Fruit fly (Drosophila melanogaster): ENCODE results near the gene Corp.

The Corp gene

dm6 chrX:8243251-8243650, 28.0 kb downstream of the Corp start (continued):
- TF ChIP-seq bbx (GFP tag; IDR thresholded peaks at IDR 0.05; ENCODE audit: partially characterized antibody) = peak; percentile 36; the same call in 1 of the 2 replicates
- TF ChIP-seq knrl (GFP tag; IDR thresholded peaks at IDR 0.05; ENCODE audit: partially characterized antibody) = no peak
- no peak for TF ChIP-seq Drgx (GFP tag; IDR thresholded peaks at IDR 0.05)
- TF ChIP-seq Elba2 (GFP tag; optimal IDR thresholded peaks at IDR 0.05) = peak; percentile 69
- 0 out of 4 replicates have a peak, but pooled peaks have one; percentile 47 for TF ChIP-seq chinmo (GFP tag; IDR thresholded peaks at IDR 0.05; ENCODE audit: partially characterized antibody)
- peak; percentile 53 for TF ChIP-seq Adf1 (GFP tag; IDR thresholded peaks at IDR 0.05)
- peak; percentile 21 for TF ChIP-seq CG18599 (GFP tag; optimal IDR thresholded peaks at IDR 0.05)
- TF ChIP-seq YL-1 (GFP tag; optimal IDR thresholded peaks at IDR 0.05) = no peak
- peak; percentile 42 for TF ChIP-seq Ets65A (GFP tag)
- peak; percentile 65 for TF ChIP-seq Med (GFP tag)
- peak; percentile 63 for TF ChIP-seq CG13287 (GFP tag; IDR thresholded peaks at IDR 0.05; ENCODE audit: partially characterized antibody)
- TF ChIP-seq Bgb (GFP tag; IDR thresholded peaks at IDR 0.05; ENCODE audit: partially characterized antibody) = peak; percentile 20; the same call in 1 of the 2 replicates
- no peak for TF ChIP-seq CG9215 (GFP tag; IDR thresholded peaks at IDR 0.05)
- TF ChIP-seq crp (GFP tag; optimal IDR thresholded peaks at IDR 0.05) = peak in 1 of 2 experiments; percentile 29
- no peak for TF ChIP-seq gce (GFP tag; IDR thresholded peaks at IDR 0.05)
- peak; percentile 29 for TF ChIP-seq CG2116 (GFP tag; optimal IDR thresholded peaks at IDR 0.05)
- TF ChIP-seq inv (GFP tag; IDR thresholded peaks at IDR 0.05; ENCODE audit: partially characterized antibody) = 0 out of 2 replicates have a peak, but pooled peaks have one; percentile 14
- TF ChIP-seq CG5180 (GFP tag; optimal IDR thresholded peaks at IDR 0.05) = peak; percentile 80
- TF ChIP-seq sqz (GFP tag; optimal IDR thresholded peaks at IDR 0.05) = no peak
- TF ChIP-seq HLH54F (GFP tag; optimal IDR thresholded peaks at IDR 0.05) = no peak
- no peak for TF ChIP-seq CG8944 (GFP tag; optimal IDR thresholded peaks at IDR 0.05)
- TF ChIP-seq CG11456 (GFP tag; IDR thresholded peaks at IDR 0.05) = no peak
- no peak for TF ChIP-seq CG3847 (GFP tag; IDR thresholded peaks at IDR 0.05)
- TF ChIP-seq CG11696 (GFP tag; IDR thresholded peaks at IDR 0.05) = no peak
- no peak for TF ChIP-seq CG9817 (tag; optimal IDR thresholded peaks at IDR 0.05)
- no peak for TF ChIP-seq Rx (GFP tag; IDR thresholded peaks at IDR 0.05)
- TF ChIP-seq NK7.1 (GFP tag; optimal IDR thresholded peaks at IDR 0.05) = no peak
- no peak for TF ChIP-seq CG6689 (GFP tag; IDR thresholded peaks at IDR 0.05)
- TF ChIP-seq cad (GFP tag; optimal IDR thresholded peaks at IDR 0.05) = no peak
- TF ChIP-seq nom (GFP tag; optimal IDR thresholded peaks at IDR 0.05) = peak; percentile 11
- TF ChIP-seq CG17186 (GFP tag; optimal IDR thresholded peaks at IDR 0.05) = peak; percentile 68
- peak; percentile 10 for TF ChIP-seq CG9797 (GFP tag; optimal IDR thresholded peaks at IDR 0.05)
- TF ChIP-seq HmgD (GFP tag; optimal IDR thresholded peaks at IDR 0.05) = no peak
- no peak for TF ChIP-seq Meics (GFP tag; optimal IDR thresholded peaks at IDR 0.05)
- peak; percentile 45; the same call in 1 of the 3 replicates for TF ChIP-seq CG6791 (GFP tag; IDR thresholded peaks at IDR 0.05; ENCODE audit: partially characterized antibody)
- TF ChIP-seq insv (GFP tag; optimal IDR thresholded peaks at IDR 0.05) = peak in 1 of 2 experiments; percentile 92
- TF ChIP-seq CG15479 (GFP tag; optimal IDR thresholded peaks at IDR 0.05) = peak; percentile 59
- peak; percentile 61 for TF ChIP-seq HLH4C (GFP tag; IDR thresholded peaks at IDR 0.05; ENCODE audit: partially characterized antibody)
- peak; percentile 28 for TF ChIP-seq sd (tag; optimal IDR thresholded peaks at IDR 0.05)
- no peak for TF ChIP-seq CG8290 (GFP tag; optimal IDR thresholded peaks at IDR 0.05)
- TF ChIP-seq CG8290 (tag; optimal IDR thresholded peaks at IDR 0.05) = no peak
- TF ChIP-seq slbo (GFP tag; IDR thresholded peaks at IDR 0.05) = no peak
- no peak for TF ChIP-seq Sox100B (GFP tag; optimal IDR thresholded peaks at IDR 0.05)
- peak; percentile 54; the same call in 2 of the 3 replicates for TF ChIP-seq CG14860 (GFP tag; IDR thresholded peaks at IDR 0.05; ENCODE audit: partially characterized antibody)
- TF ChIP-seq lmd (GFP tag; IDR thresholded peaks at IDR 0.05) = no peak
- 0 out of 2 replicates have a peak, but pooled peaks have one; percentile 11 for TF ChIP-seq unc-4 (GFP tag; IDR thresholded peaks at IDR 0.05; ENCODE audit: partially characterized antibody)
- TF ChIP-seq Scr (GFP tag; IDR thresholded peaks at IDR 0.05; ENCODE audit: partially characterized antibody) = peak; percentile 37
- TF ChIP-seq psq (GFP tag; optimal IDR thresholded peaks at IDR 0.05) = peak; percentile 85
- no peak for TF ChIP-seq CG7357 (GFP tag; IDR thresholded peaks at IDR 0.05)
- no peak for TF ChIP-seq CG10274 (GFP tag; optimal IDR thresholded peaks at IDR 0.05)
